Worm (Caenorhabditis elegans): ENCODE measurements around the gene Y62H9A.14.

ce11 chrX:11965663-11966304 is 44.8 kb downstream of the Y62H9A.14 start, which contains the start of gene sams-1:
- no peak for TF ChIP-seq aha-1 (tag; optimal IDR thresholded peaks at IDR 0.05)
- no peak for TF ChIP-seq sptf-1 (tag; optimal IDR thresholded peaks at IDR 0.05)
- no peak for TF ChIP-seq nhr-77 (tag; optimal IDR thresholded peaks at IDR 0.05)
- no peak for TF ChIP-seq unc-62 (GFP tag; optimal IDR thresholded peaks at IDR 0.05)
- no peak for TF ChIP-seq unc-130 (tag; optimal IDR thresholded peaks at IDR 0.05)
- no peak for TF ChIP-seq lin-15B (tag; optimal IDR thresholded peaks at IDR 0.05)
- no peak for TF ChIP-seq grh-1 (GFP tag; IDR thresholded peaks at IDR 0.05)
- no peak for TF ChIP-seq sox-4 (tag; optimal IDR thresholded peaks at IDR 0.05)
- TF ChIP-seq ama-1 (optimal IDR thresholded peaks at IDR 0.05) = peak; percentile 78
- no peak for TF ChIP-seq nhr-12 (tag; optimal IDR thresholded peaks at IDR 0.05)
- peak; percentile 30 for TF ChIP-seq skn-1 (tag; optimal IDR thresholded peaks at IDR 0.05)
- TF ChIP-seq zag-1 (tag; optimal IDR thresholded peaks at IDR 0.05) = no peak

All from whole organism, L1 larva.